Fruit fly (Drosophila melanogaster): ENCODE data around the gene Fuca.

The Fuca gene

dm6 chr3L:11485956-11486609 is 36.4 kb downstream of the Fuca start (continued):
- no peak for TF ChIP-seq CG7556 (GFP tag; optimal IDR thresholded peaks at IDR 0.05)
- no peak for TF ChIP-seq CG10321 (GFP tag; IDR thresholded peaks at IDR 0.05)
- TF ChIP-seq Rx (GFP tag; IDR thresholded peaks at IDR 0.05): peak; percentile 10; the same call in 1 of the 2 replicates
- no peak for TF ChIP-seq CG10274 (GFP tag; optimal IDR thresholded peaks at IDR 0.05)
- TF ChIP-seq Camta (GFP tag; optimal IDR thresholded peaks at IDR 0.05): peak; percentile 3
- no peak for TF ChIP-seq Nf-YC (tag; optimal IDR thresholded peaks at IDR 0.05)
- peak; percentile 47 for TF ChIP-seq Blimp-1 (GFP tag; optimal IDR thresholded peaks at IDR 0.05)
- no peak for TF ChIP-seq Fer3 (tag; optimal IDR thresholded peaks at IDR 0.05)
- peak; percentile 30; the same call in 2 of the 3 replicates for TF ChIP-seq row (GFP tag; IDR thresholded peaks at IDR 0.05)
- TF ChIP-seq CG12391 (tag; optimal IDR thresholded peaks at IDR 0.05): peak; percentile 38
- no peak for TF ChIP-seq prd (optimal IDR thresholded peaks at IDR 0.05)
- peak; percentile 23; the same call in 1 of the 3 replicates for TF ChIP-seq prd (GFP tag; IDR thresholded peaks at IDR 0.05)
- no peak for TF ChIP-seq CG5245 (GFP tag; optimal IDR thresholded peaks at IDR 0.05)
- TF ChIP-seq bowl (GFP tag; IDR thresholded peaks at IDR 0.05): no peak
- peak; percentile 44 for TF ChIP-seq Sox102F (GFP tag; optimal IDR thresholded peaks at IDR 0.05)
- 0 out of 2 replicates have a peak, but pooled peaks have one; percentile 4 for TF ChIP-seq CG10959 (GFP tag; IDR thresholded peaks at IDR 0.05)
- TF ChIP-seq HLH3B (GFP tag; IDR thresholded peaks at IDR 0.05): no peak
- TF ChIP-seq lola (GFP tag; optimal IDR thresholded peaks at IDR 0.05): peak in 1 of 3 experiments; percentile 38
- TF ChIP-seq dmrt99B (tag; optimal IDR thresholded peaks at IDR 0.05): peak; percentile 32
- no peak for TF ChIP-seq CG9797 (GFP tag; optimal IDR thresholded peaks at IDR 0.05)
- no peak for TF ChIP-seq CG15601 (tag; optimal IDR thresholded peaks at IDR 0.05)
- peak; percentile 22; the same call in 1 of the 3 replicates for TF ChIP-seq otp (GFP tag; IDR thresholded peaks at IDR 0.05)
- TF ChIP-seq ase (GFP tag; IDR thresholded peaks at IDR 0.05): 0 out of 3 replicates have a peak, but pooled peaks have one; percentile 45
- TF ChIP-seq Sox100B (GFP tag; optimal IDR thresholded peaks at IDR 0.05): no peak
- TF ChIP-seq CG6689 (GFP tag; IDR thresholded peaks at IDR 0.05): peak; percentile 37; the same call in 1 of the 2 replicates
- no peak for TF ChIP-seq Dek (tag; optimal IDR thresholded peaks at IDR 0.05)
- TF ChIP-seq Awh (GFP tag; IDR thresholded peaks at IDR 0.05): no peak
- peak; percentile 33 for TF ChIP-seq CG17359 (tag; optimal IDR thresholded peaks at IDR 0.05)
- TF ChIP-seq da (GFP tag; optimal IDR thresholded peaks at IDR 0.05): no peak
- TF ChIP-seq so (GFP tag; IDR thresholded peaks at IDR 0.05): no peak; the same call in 2 of the 3 replicates
- TF ChIP-seq CG34224 (GFP tag; IDR thresholded peaks at IDR 0.05; ENCODE audit: partially characterized antibody): no peak
- TF ChIP-seq CG1529 (GFP tag; optimal IDR thresholded peaks at IDR 0.05): peak; percentile 12
- TF ChIP-seq Med (GFP tag): peak; percentile 63
- TF ChIP-seq CG14667 (GFP tag; IDR thresholded peaks at IDR 0.05): no peak
- TF ChIP-seq CG31365 (tag; optimal IDR thresholded peaks at IDR 0.05): no peak
- TF ChIP-seq CG2712 (tag; optimal IDR thresholded peaks at IDR 0.05): peak; percentile 17
- no peak for TF ChIP-seq shn (GFP tag; optimal IDR thresholded peaks at IDR 0.05)
- peak; percentile 13 for TF ChIP-seq ems (GFP tag; optimal IDR thresholded peaks at IDR 0.05)
- peak; percentile 56; the same call in 1 of the 2 replicates for TF ChIP-seq Xrp1 (GFP tag; IDR thresholded peaks at IDR 0.05)
- 0 out of 2 replicates have a peak, but pooled peaks have one; percentile 22 for TF ChIP-seq E2f1 (GFP tag; IDR thresholded peaks at IDR 0.05)
- peak; percentile 18 for TF ChIP-seq D19A (tag; optimal IDR thresholded peaks at IDR 0.05)
- TF ChIP-seq twi (tag; optimal IDR thresholded peaks at IDR 0.05): peak; percentile 14
- peak; percentile 10; the same call in 1 of the 2 replicates for TF ChIP-seq E2f2 (GFP tag; IDR thresholded peaks at IDR 0.05)
- TF ChIP-seq CG15514 (GFP tag; optimal IDR thresholded peaks at IDR 0.05): no peak
- peak; percentile 55 for TF ChIP-seq CG31441 (GFP tag; IDR thresholded peaks at IDR 0.05)
- TF ChIP-seq CG10267 (tag; optimal IDR thresholded peaks at IDR 0.05): peak; percentile 28
- TF ChIP-seq D (optimal IDR thresholded peaks at IDR 0.05): no peak
- TF ChIP-seq D (GFP tag; optimal IDR thresholded peaks at IDR 0.05): peak; percentile 36
- no peak for TF ChIP-seq NK7.1 (GFP tag; optimal IDR thresholded peaks at IDR 0.05)
- 0 out of 2 replicates have a peak, but pooled peaks have one; percentile 10 for TF ChIP-seq Ada2b (GFP tag; IDR thresholded peaks at IDR 0.05)
